Worm (Caenorhabditis elegans) whole organism, midembryonic: ENCODE data around the gene rbc-2.

ENCODE experiments used
- T22C8.4 ChIP-seq: fragments of 200-800 bp; sonication (Bioruptor generic); IDR thresholded peaks from 2 replicates; pipeline ENCODE4 v1.3.6; 2022; ENCODE audit warnings: missing genetic modification characterization, missing compliant biosample characterization
- cog-1 ChIP-seq: sonication (generic microtip); optimal IDR thresholded peaks from 2 replicates; lab custom pipeline; 2016; ENCODE audit warnings: missing genetic modification characterization, missing compliant biosample characterization
- flt-1 ChIP-seq: fragments of 200-800 bp; sonication (Bioruptor generic); IDR thresholded peaks from 2 replicates; pipeline ENCODE4 v1.3.6; 2022; ENCODE audit warnings: missing genetic modification characterization, missing compliant biosample characterization
- klf-2 ChIP-seq: fragments of 200-800 bp; sonication (Bioruptor generic); conservative IDR thresholded peaks from 2 replicates; pipeline ENCODE4 v1.3.6; 2022; ENCODE audit warnings: missing genetic modification reagents, missing genetic modification characterization, missing compliant biosample characterization
- med-1 ChIP-seq: sonication (generic microtip); optimal IDR thresholded peaks from 2 replicates; lab custom pipeline; 2017; ENCODE audit warnings: missing genetic modification characterization, mild to moderate bottlenecking, missing compliant biosample characterization, antibody characterized with exemption, missing genetic modification reagents; ENCODE audit not compliant: insufficient read depth
- tab-1 ChIP-seq: fragments of 200-800 bp; sonication (Bioruptor generic); IDR thresholded peaks from 2 replicates; pipeline ENCODE4 v1.3.6; 2022; ENCODE audit warnings: missing genetic modification characterization, missing compliant biosample characterization
- ztf-23 ChIP-seq: fragments of 200-800 bp; sonication (Bioruptor generic); IDR thresholded peaks from 2 replicates; pipeline ENCODE4 v1.3.6; 2022; ENCODE audit warnings: missing genetic modification reagents, missing genetic modification characterization, missing compliant biosample characterization
- ztf-29 ChIP-seq: fragments of 200-800 bp; sonication (Bioruptor generic); IDR thresholded peaks from 2 replicates; pipeline ENCODE4 v1.3.6; 2022; ENCODE audit warnings: missing genetic modification reagents, missing genetic modification characterization, missing compliant biosample characterization

DNA sequence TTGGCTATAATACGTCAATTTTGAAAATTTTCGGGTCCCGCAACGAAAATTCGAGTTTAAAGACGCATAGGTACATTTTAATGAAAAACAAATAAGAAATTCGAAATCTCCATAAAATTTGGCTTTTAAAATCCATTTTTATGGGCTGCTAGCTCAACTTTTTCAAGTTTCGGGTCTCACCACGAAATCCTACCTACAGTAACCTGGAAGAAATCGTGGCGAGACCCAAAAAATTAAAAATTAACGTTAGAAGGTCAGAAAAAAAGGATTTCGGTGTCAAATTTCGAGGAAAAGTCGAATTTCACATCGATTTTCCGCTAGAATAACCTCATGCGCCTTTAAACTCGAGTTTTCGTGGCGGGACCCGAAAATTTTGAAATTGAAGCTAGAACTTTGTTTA is 46.3 kb downstream of the rbc-2 start:
- TF ChIP-seq ztf-23 (GFP tag; lab: Robert Waterston, UW), result no peak
- no peak for TF ChIP-seq tab-1 (GFP tag; lab: Robert Waterston, UW)
- no peak for TF ChIP-seq ztf-29 (GFP tag; lab: Robert Waterston, UW)
- TF ChIP-seq T22C8.4 (GFP tag; lab: Robert Waterston, UW), result no peak
- TF ChIP-seq klf-2 (GFP tag; lab: Robert Waterston, UW), result no peak
- TF ChIP-seq flt-1, result no peak
- TF ChIP-seq med-1 (GFP tag; lab: Kevin White, UChicago), result no peak
- TF ChIP-seq cog-1, result no peak
